Worm (Caenorhabditis elegans): Measurements from ENCODE around the gene sas-6.

DNA sequence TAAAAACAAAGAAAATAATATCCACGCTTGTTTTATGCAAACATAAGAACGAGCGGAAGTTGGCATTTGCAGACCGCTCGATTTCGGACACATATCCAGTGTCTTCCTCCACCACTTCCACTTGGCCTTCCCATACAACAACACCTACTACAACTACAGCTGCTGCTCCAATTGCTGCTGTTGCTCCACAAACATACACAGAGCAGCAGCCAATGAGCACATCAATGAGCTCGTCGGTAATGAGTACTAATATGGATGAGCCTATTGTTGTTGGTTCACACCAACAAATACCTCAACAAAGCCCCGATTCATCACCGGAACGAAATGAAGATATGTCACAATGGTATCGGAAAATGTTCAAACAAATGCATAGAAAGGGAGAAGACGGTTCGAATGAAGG, 32.9 kb downstream of the sas-6 start:
- TF ChIP-seq F13H6.1 (tag; optimal IDR thresholded peaks at IDR 0.05) (no peak), lin-11 (tag; optimal IDR thresholded peaks at IDR 0.05) (no peak), pqm-1 (tag; optimal IDR thresholded peaks at IDR 0.05) (no peak), ref-2 (tag; optimal IDR thresholded peaks at IDR 0.05) (no peak), nhr-11 (tag; optimal IDR thresholded peaks at IDR 0.05) (no peak), ceh-34 (tag; optimal IDR thresholded peaks at IDR 0.05) (no peak), unc-3 (GFP tag; conservative IDR thresholded peaks at IDR 0.05) (no peak), unc-3 (tag; optimal IDR thresholded peaks at IDR 0.05) (no peak), hlh-8 (tag; optimal IDR thresholded peaks at IDR 0.05) (no peak)

All from whole organism, late embryonic.